Fruit fly (Drosophila melanogaster): ENCODE results near the gene baz.
A peak's percentile ranks its signal among the peaks of the same experiment; 100 is the strongest.

Gene baz

DNA sequence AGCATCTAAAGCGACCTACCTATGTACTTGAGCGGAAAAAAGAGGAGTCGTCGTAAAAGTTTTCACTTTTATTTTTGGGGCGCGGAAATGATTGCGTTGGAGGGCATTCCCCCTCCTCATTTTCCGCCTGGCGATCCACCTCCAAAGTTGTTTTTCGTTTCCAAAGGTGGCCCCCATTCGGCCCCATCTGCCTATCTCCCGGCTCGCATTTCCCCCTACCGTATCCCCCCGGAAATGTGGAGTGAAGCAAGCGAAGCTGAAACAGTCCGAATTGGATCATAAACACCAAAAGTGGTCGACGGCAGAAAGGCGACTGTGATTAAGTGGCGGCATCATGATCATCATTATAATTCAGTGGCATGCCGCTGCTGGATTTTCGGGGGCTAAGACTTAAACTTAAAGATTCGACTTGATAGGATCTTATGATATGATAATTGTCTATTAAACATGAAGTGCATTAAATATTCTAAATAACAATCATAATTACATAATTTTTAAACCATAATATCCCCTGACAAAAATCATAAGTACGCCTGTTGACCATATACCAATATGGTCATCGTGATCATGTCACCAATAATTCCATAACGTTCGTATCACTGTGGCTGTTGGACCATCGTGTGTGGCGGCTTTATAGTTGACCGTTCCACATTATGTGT is 36.1 kb upstream of the baz start (continued):
- TF ChIP-seq Hand (GFP tag; optimal IDR thresholded peaks at IDR 0.05), result peak; percentile 35
- TF ChIP-seq usp (GFP tag; optimal IDR thresholded peaks at IDR 0.05), result no peak
- TF ChIP-seq Mes4 (GFP tag; optimal IDR thresholded peaks at IDR 0.05), result peak; percentile 2
- peak; percentile 79 for TF ChIP-seq phol (tag; optimal IDR thresholded peaks at IDR 0.05)
- no peak for TF ChIP-seq tup (GFP tag; optimal IDR thresholded peaks at IDR 0.05)
- peak; percentile 88 for TF ChIP-seq Med (GFP tag)
- TF ChIP-seq MBD-R2 (GFP tag; IDR thresholded peaks at IDR 0.05), result peak; percentile 41; the same call in 1 of the 2 replicates
- TF ChIP-seq CG16863 (GFP tag; optimal IDR thresholded peaks at IDR 0.05), result peak; percentile 36
- no peak for TF ChIP-seq CG9876 (GFP tag; optimal IDR thresholded peaks at IDR 0.05)
- TF ChIP-seq Side (GFP tag; optimal IDR thresholded peaks at IDR 0.05), result peak; percentile 15
- TF ChIP-seq danr (GFP tag; IDR thresholded peaks at IDR 0.05), result 0 out of 2 replicates have a peak, but pooled peaks have one; percentile 21
- TF ChIP-seq Xbp1 (GFP tag; optimal IDR thresholded peaks at IDR 0.05), result peak; percentile 79
- TF ChIP-seq caup (GFP tag; optimal IDR thresholded peaks at IDR 0.05; ENCODE audit: severe bottlenecking), result peak; percentile 70
- TF ChIP-seq oc (tag; optimal IDR thresholded peaks at IDR 0.05), result peak; percentile 83
- no peak for TF ChIP-seq Scr (GFP tag; IDR thresholded peaks at IDR 0.05; ENCODE audit: partially characterized antibody)
- TF ChIP-seq MESR4 (GFP tag; optimal IDR thresholded peaks at IDR 0.05), result no peak
- no peak for TF ChIP-seq CG15696 (tag; optimal IDR thresholded peaks at IDR 0.05)
- peak; percentile 52 for TF ChIP-seq Nf-YA (GFP tag; IDR thresholded peaks at IDR 0.05)
- no peak for TF ChIP-seq sna (GFP tag; IDR thresholded peaks at IDR 0.05; ENCODE audit: partially characterized antibody)
- peak; percentile 65; the same call in 1 of the 3 replicates for TF ChIP-seq CG2889 (GFP tag; IDR thresholded peaks at IDR 0.05)
- peak; percentile 58 for TF ChIP-seq CG1529 (GFP tag; optimal IDR thresholded peaks at IDR 0.05)
- peak; percentile 74 for TF ChIP-seq E2f1 (GFP tag; IDR thresholded peaks at IDR 0.05)
- no peak for TF ChIP-seq YL-1 (GFP tag; optimal IDR thresholded peaks at IDR 0.05)
- TF ChIP-seq CG14441 (GFP tag; IDR thresholded peaks at IDR 0.05), result peak; percentile 74
- no peak for TF ChIP-seq NC2β (GFP tag; optimal IDR thresholded peaks at IDR 0.05)
- TF ChIP-seq gro (GFP tag; optimal IDR thresholded peaks at IDR 0.05), result peak; percentile 59
- 0 out of 2 replicates have a peak, but pooled peaks have one; percentile 11 for TF ChIP-seq CG4360 (GFP tag; IDR thresholded peaks at IDR 0.05)
- TF ChIP-seq CG1603 (tag; optimal IDR thresholded peaks at IDR 0.05), result peak; percentile 84
- peak; percentile 64 for TF ChIP-seq CG17385 (GFP tag; optimal IDR thresholded peaks at IDR 0.05)
- peak; percentile 7 for TF ChIP-seq CG11398 (GFP tag; optimal IDR thresholded peaks at IDR 0.05)
- peak; percentile 72 for TF ChIP-seq Ptx1 (GFP tag; IDR thresholded peaks at IDR 0.05)
- peak; percentile 82 for TF ChIP-seq sob (GFP tag; IDR thresholded peaks at IDR 0.05)
- TF ChIP-seq CG13424 (tag; optimal IDR thresholded peaks at IDR 0.05), result peak; percentile 82
- no peak for TF ChIP-seq CG12744 (GFP tag; optimal IDR thresholded peaks at IDR 0.05)
- peak; percentile 79 for TF ChIP-seq Xrp1 (GFP tag; IDR thresholded peaks at IDR 0.05)
- no peak for TF ChIP-seq Trl (optimal IDR thresholded peaks at IDR 0.05)
- peak; percentile 10 for TF ChIP-seq Trl (GFP tag; optimal IDR thresholded peaks at IDR 0.05)
- no peak for TF ChIP-seq Hr39 (optimal IDR thresholded peaks at IDR 0.05)
- peak; percentile 80 for TF ChIP-seq tap (tag; optimal IDR thresholded peaks at IDR 0.05)
- TF ChIP-seq jumu (GFP tag; optimal IDR thresholded peaks at IDR 0.05), result peak; percentile 21
- TF ChIP-seq Ets97D (GFP tag; optimal IDR thresholded peaks at IDR 0.05), result peak; percentile 35
- TF ChIP-seq Mrtf (GFP tag; IDR thresholded peaks at IDR 0.05), result 0 out of 3 replicates have a peak, but pooled peaks have one; percentile 26
- no peak for TF ChIP-seq Usf (GFP tag; optimal IDR thresholded peaks at IDR 0.05)
- TF ChIP-seq CG1602 (GFP tag; optimal IDR thresholded peaks at IDR 0.05), result peak; percentile 18
- peak; percentile 47; the same call in 1 of the 2 replicates for TF ChIP-seq CG6272 (GFP tag; IDR thresholded peaks at IDR 0.05)
- TF ChIP-seq pros (GFP tag; optimal IDR thresholded peaks at IDR 0.05), result no peak
- TF ChIP-seq hbn (GFP tag; IDR thresholded peaks at IDR 0.05; ENCODE audit: partially characterized antibody), result no peak
- TF ChIP-seq aop (GFP tag; IDR thresholded peaks at IDR 0.05), result no peak
- peak; percentile 41 for TF ChIP-seq D19B (GFP tag; optimal IDR thresholded peaks at IDR 0.05)
- TF ChIP-seq mirr (GFP tag; optimal IDR thresholded peaks at IDR 0.05), result no peak
- peak; percentile 45 for TF ChIP-seq zf30C (GFP tag; optimal IDR thresholded peaks at IDR 0.05)

Measured in whole organism, embryonic.